Fruit fly (Drosophila melanogaster) whole organism, prepupa: ENCODE results near the gene RhoGAPp190.
A peak's percentile ranks its signal among the peaks of the same experiment; 100 is the strongest.

ENCODE experiments used
- Blimp-1 ChIP-seq: fragments of 200-800 bp; sonication (Bioruptor generic); optimal IDR thresholded peaks from 3 replicates; lab custom pipeline; 2017; ENCODE audit warnings: missing biosample characterization, missing genetic modification characterization, mild to moderate bottlenecking, moderate library complexity, missing genetic modification reagents
- CG11294 ChIP-seq: fragments of 200-800 bp; sonication (Bioruptor generic); IDR thresholded peaks from 2 replicates; pipeline ENCODE4 v1.3.6; 2022; ENCODE audit warnings: missing biosample characterization, missing genetic modification characterization
- CG15336 ChIP-seq: fragments of 200-800 bp; sonication (Bioruptor generic); IDR thresholded peaks from 2 replicates; pipeline ENCODE4 v1.3.6; 2022; ENCODE audit warnings: missing biosample characterization, missing genetic modification characterization
- CG1621 ChIP-seq: fragments of 200-800 bp; sonication (Bioruptor generic); optimal IDR thresholded peaks from 3 replicates; lab custom pipeline; 2018; ENCODE audit warnings: missing biosample characterization, mild to moderate bottlenecking, missing genetic modification characterization
- CG16779 ChIP-seq: fragments of 200-800 bp; sonication (Bioruptor generic); optimal IDR thresholded peaks from 3 replicates; lab custom pipeline; 2017; ENCODE audit warnings: missing biosample characterization, mild to moderate bottlenecking, missing genetic modification characterization
- CG3032 ChIP-seq: fragments of 200-800 bp; optimal IDR thresholded peaks from 2 replicates; lab custom pipeline; 2019; ENCODE audit warnings: missing biosample characterization, mild to moderate bottlenecking, missing genetic modification characterization, moderate library complexity
- CG31627 ChIP-seq: fragments of 200-800 bp; sonication (Bioruptor generic); optimal IDR thresholded peaks from 3 replicates; lab custom pipeline; 2016; ENCODE audit warnings: missing biosample characterization, missing genetic modification characterization
- CG4318 ChIP-seq: fragments of 200-800 bp; sonication (Bioruptor generic); optimal IDR thresholded peaks from 3 replicates; lab custom pipeline; 2017; ENCODE audit warnings: missing biosample characterization, mild to moderate bottlenecking, missing genetic modification characterization
- CG6163 ChIP-seq: fragments of 200-800 bp; sonication (Bioruptor generic); IDR thresholded peaks from 3 replicates; pipeline ENCODE4 v1.3.6; 2022; ENCODE audit warnings: missing biosample characterization, missing genetic modification characterization
- CG6792 ChIP-seq: fragments of 200-800 bp; sonication (Bioruptor generic); optimal IDR thresholded peaks from 3 replicates; lab custom pipeline; 2016; ENCODE audit warnings: missing biosample characterization, missing genetic modification characterization
- CG6808 ChIP-seq: fragments of 200-800 bp; sonication (Bioruptor generic); optimal IDR thresholded peaks from 3 replicates; lab custom pipeline; 2017; ENCODE audit warnings: missing biosample characterization, missing genetic modification characterization, mild to moderate bottlenecking, moderate library complexity, missing genetic modification reagents
- CG6854 ChIP-seq: fragments of 200-800 bp; sonication (Bioruptor generic); optimal IDR thresholded peaks from 2 replicates; lab custom pipeline; 2017; ENCODE audit warnings: missing biosample characterization, mild to moderate bottlenecking, missing genetic modification characterization
- CG8119 ChIP-seq: fragments of 200-800 bp; sonication (Bioruptor generic); IDR thresholded peaks from 3 replicates; pipeline ENCODE4 v1.3.6; 2022; ENCODE audit warnings: missing biosample characterization, missing genetic modification characterization
- CG8632 ChIP-seq: fragments of 200-800 bp; sonication (Bioruptor generic); optimal IDR thresholded peaks from 3 replicates; lab custom pipeline; 2016; ENCODE audit warnings: missing biosample characterization, missing genetic modification characterization
- CG9139 ChIP-seq: fragments of 200-800 bp; sonication (Bioruptor generic); optimal IDR thresholded peaks from 3 replicates; lab custom pipeline; 2017; ENCODE audit warnings: missing biosample characterization, mild to moderate bottlenecking, missing genetic modification characterization
- Eip75B ChIP-seq: fragments of 200-800 bp; sonication (Bioruptor generic); optimal IDR thresholded peaks from 3 replicates; lab custom pipeline; 2016; ENCODE audit warnings: missing biosample characterization, missing genetic modification characterization
- Eip78C ChIP-seq: fragments of 200-800 bp; sonication (Bioruptor generic); peaks from one replicate; lab custom pipeline; 2016; ENCODE audit warnings: missing biosample characterization, missing genetic modification characterization
- Ets21C ChIP-seq: fragments of 200-800 bp; sonication (Bioruptor generic); optimal IDR thresholded peaks from 3 replicates; lab custom pipeline; 2016; ENCODE audit warnings: missing biosample characterization, missing genetic modification characterization
- Gug ChIP-seq: fragments of 200-800 bp; sonication (Bioruptor generic); IDR thresholded peaks from 2 replicates; pipeline ENCODE4 v1.3.6; 2022; ENCODE audit warnings: missing biosample characterization, missing genetic modification characterization
- Hr38 ChIP-seq: sonication (Bioruptor generic); optimal IDR thresholded peaks from 2 replicates; lab custom pipeline; 2016; ENCODE audit warnings: missing biosample characterization, missing genetic modification characterization
- Hr39 ChIP-seq: fragments of 200-800 bp; sonication (Bioruptor generic); optimal IDR thresholded peaks from 2 replicates; lab custom pipeline; 2016; ENCODE audit warnings: missing biosample characterization, missing genetic modification characterization
- Hr4 ChIP-seq: fragments of 200-800 bp; sonication (Bioruptor generic); optimal IDR thresholded peaks from 3 replicates; lab custom pipeline; 2016; ENCODE audit warnings: missing biosample characterization, missing genetic modification characterization
- Lpt ChIP-seq: fragments of 200-800 bp; sonication (Bioruptor generic); optimal IDR thresholded peaks from 3 replicates; lab custom pipeline; 2016; ENCODE audit warnings: missing biosample characterization, missing genetic modification characterization
- Met ChIP-seq: fragments of 200-800 bp; sonication (Bioruptor generic); optimal IDR thresholded peaks from 3 replicates; lab custom pipeline; 2016; ENCODE audit warnings: missing biosample characterization, missing genetic modification characterization
- OdsH ChIP-seq: fragments of 200-800 bp; sonication (Bioruptor generic); optimal IDR thresholded peaks from 3 replicates; lab custom pipeline; 2016; ENCODE audit warnings: missing biosample characterization, missing genetic modification characterization
- Smox ChIP-seq: fragments of 200-800 bp; sonication (Bioruptor generic); optimal IDR thresholded peaks from 3 replicates; lab custom pipeline; 2016; ENCODE audit warnings: missing biosample characterization, missing genetic modification characterization
- Sox102F ChIP-seq: fragments of 200-800 bp; sonication (Bioruptor generic); optimal IDR thresholded peaks from 2 replicates; lab custom pipeline; 2016; ENCODE audit warnings: missing biosample characterization, mild to moderate bottlenecking, missing genetic modification characterization
- Sox14 ChIP-seq: fragments of 200-800 bp; sonication (Bioruptor generic); optimal IDR thresholded peaks from 3 replicates; lab custom pipeline; 2016; ENCODE audit warnings: missing biosample characterization, missing genetic modification characterization
- Sox15 ChIP-seq: fragments of 200-800 bp; sonication (Bioruptor generic); optimal IDR thresholded peaks from 3 replicates; lab custom pipeline; 2016; ENCODE audit warnings: missing biosample characterization, missing genetic modification characterization
- acj6 ChIP-seq: fragments of 200-800 bp; sonication (Bioruptor generic); optimal IDR thresholded peaks from 3 replicates; lab custom pipeline; 2016; ENCODE audit warnings: missing biosample characterization, missing genetic modification characterization
- cyc ChIP-seq: fragments of 200-800 bp; sonication (Bioruptor generic); optimal IDR thresholded peaks from 3 replicates; lab custom pipeline; 2016; ENCODE audit warnings: missing biosample characterization, missing genetic modification characterization
- dac ChIP-seq: fragments of 200-800 bp; sonication (Bioruptor generic); optimal IDR thresholded peaks from 2 replicates; lab custom pipeline; 2017; ENCODE audit warnings: missing biosample characterization, mild to moderate bottlenecking, missing genetic modification characterization
- dsx ChIP-seq: fragments of 200-800 bp; optimal IDR thresholded peaks from 3 replicates; lab custom pipeline; 2019; ENCODE audit warnings: missing biosample characterization, mild to moderate bottlenecking, missing genetic modification characterization, moderate library complexity; ENCODE audit not compliant: poor library complexity, severe bottlenecking
- eg ChIP-seq: fragments of 200-800 bp; sonication (Bioruptor generic); IDR thresholded peaks from 3 replicates; pipeline ENCODE4 v1.3.6; 2022; ENCODE audit warnings: missing biosample characterization, missing genetic modification characterization
- esn ChIP-seq: fragments of 200-800 bp; sonication (Bioruptor generic); optimal IDR thresholded peaks from 2 replicates; lab custom pipeline; 2016; ENCODE audit warnings: missing biosample characterization, mild to moderate bottlenecking, missing genetic modification characterization, moderate library complexity
- fd59A ChIP-seq: fragments of 200-800 bp; sonication (Bioruptor generic); optimal IDR thresholded peaks from 2 replicates; lab custom pipeline; 2017; ENCODE audit warnings: missing biosample characterization, mild to moderate bottlenecking, missing genetic modification characterization, missing genetic modification reagents
- fd85E ChIP-seq: fragments of 200-800 bp; sonication (Bioruptor generic); optimal IDR thresholded peaks from 3 replicates; lab custom pipeline; 2016; ENCODE audit warnings: missing biosample characterization, missing genetic modification characterization
- fkh ChIP-seq: fragments of 200-800 bp; sonication (Bioruptor generic); optimal IDR thresholded peaks from 3 replicates; lab custom pipeline; 2017; ENCODE audit warnings: missing biosample characterization, mild to moderate bottlenecking, missing genetic modification characterization, moderate library complexity
- lz ChIP-seq: fragments of 200-800 bp; sonication (Bioruptor generic); optimal IDR thresholded peaks from 3 replicates; lab custom pipeline; 2016; ENCODE audit warnings: missing biosample characterization, missing genetic modification characterization
- net ChIP-seq: fragments of 200-800 bp; sonication (Bioruptor generic); optimal IDR thresholded peaks from 3 replicates; lab custom pipeline; 2016; ENCODE audit warnings: missing biosample characterization, missing genetic modification characterization
- pdm3 ChIP-seq: fragments of 200-800 bp; sonication (Bioruptor generic); optimal IDR thresholded peaks from 3 replicates; lab custom pipeline; 2016; ENCODE audit warnings: missing biosample characterization, missing genetic modification characterization
- salr ChIP-seq, 2 experiments: fragments of 200-800 bp; sonication (Bioruptor generic); optimal IDR thresholded peaks; 3 replicates each; lab custom pipeline; 2016 to 2018; ENCODE audit warnings: missing biosample characterization in 2 of 2, missing genetic modification characterization in 2 of 2, mild to moderate bottlenecking in 1 of 2
- spab ChIP-seq: fragments of 200-800 bp; sonication (Bioruptor generic); optimal IDR thresholded peaks from 2 replicates; lab custom pipeline; 2017; ENCODE audit warnings: missing biosample characterization, mild to moderate bottlenecking, missing genetic modification characterization, missing genetic modification reagents
- ss ChIP-seq, 2 experiments: fragments of 200-800 bp; sonication (Bioruptor generic); optimal IDR thresholded peaks; 2 replicates in 1 of 2; 3 replicates in 1 of 2; lab custom pipeline; 2017 to 2018; ENCODE audit warnings: mild to moderate bottlenecking in 2 of 2, missing biosample characterization in 2 of 2, missing genetic modification characterization in 2 of 2, moderate library complexity in 1 of 2
- svp ChIP-seq: fragments of 200-800 bp; sonication (Bioruptor generic); peaks from one replicate; lab custom pipeline; 2016; ENCODE audit warnings: missing biosample characterization, missing genetic modification characterization
- vri ChIP-seq: fragments of 200-800 bp; sonication (Bioruptor generic); optimal IDR thresholded peaks from 3 replicates; lab custom pipeline; 2016; ENCODE audit warnings: missing biosample characterization, mild to moderate bottlenecking, missing genetic modification characterization

The RhoGAPp190 gene

dm6 chrX:17599330-17599729 is 53.0 kb downstream of the RhoGAPp190 start, which contains the start of gene X11L (continued):
- TF ChIP-seq CG6163 (GFP tag; lab: Robert Waterston, UW) (peak; percentile 76), CG15336 (GFP tag; lab: Robert Waterston, UW) (0 out of 2 replicates have a peak, but pooled peaks have one; percentile 25), CG8632 (GFP tag; lab: Kevin White, UChicago) (no peak), svp (GFP tag; lab: Kevin White, UChicago) (peak; percentile 73), CG31627 (peak; percentile 81), Sox102F (GFP tag; lab: Kevin White, UChicago) (peak; percentile 73), salr (GFP tag; optimal IDR thresholded peaks at IDR 0.05; lab: Kevin White, UChicago) (peak in 1 of 2 experiments; percentile 38), CG16779 (tag; lab: Kevin White, UChicago) (no peak), Eip75B (peak; percentile 60), Lpt (no peak), Ets21C (GFP tag; lab: Kevin White, UChicago) (peak; percentile 73), fd85E (GFP tag; lab: Kevin White, UChicago) (no peak), dac (peak; percentile 21), Blimp-1 (GFP tag; lab: Kevin White, UChicago) (peak; percentile 7), esn (peak; percentile 82), cyc (GFP tag; lab: Kevin White, UChicago) (peak; percentile 81), acj6 (GFP tag; lab: Kevin White, UChicago) (peak; percentile 64), CG3032 (tag; lab: Kevin White, UChicago) (peak; percentile 40), CG4318 (GFP tag; lab: Kevin White, UChicago) (no peak), Hr4 (GFP tag; lab: Kevin White, UChicago) (peak; percentile 66), Gug (GFP tag; lab: Robert Waterston, UW) (peak; percentile 44)

- TF ChIP-seq acj6 (GFP tag; lab: Kevin White, UChicago), result no peak
- no peak for TF ChIP-seq net (GFP tag; lab: Kevin White, UChicago)
- no peak for TF ChIP-seq Sox102F (GFP tag; lab: Kevin White, UChicago)
- no peak for TF ChIP-seq lz (GFP tag; lab: Kevin White, UChicago)
- no peak for TF ChIP-seq CG1621 (tag; lab: Kevin White, UChicago)
Observed at dm6 chrX:17597622-17598021, 54.7 kb downstream of the RhoGAPp190 start.

- TF ChIP-seq fd59A (GFP tag; lab: Kevin White, UChicago) (peak; percentile 23), vri (peak; percentile 75), dsx (GFP tag; lab: Kevin White, UChicago) (peak; percentile 67), CG8119 (GFP tag; lab: Robert Waterston, UW) (peak; percentile 72; the same call in 2 of the 3 replicates), CG31627 (peak; percentile 73), CG6792 (GFP tag; lab: Kevin White, UChicago) (peak; percentile 80), Ets21C (GFP tag; lab: Kevin White, UChicago) (peak; percentile 53), CG9139 (peak; percentile 55), Sox14 (GFP tag; lab: Kevin White, UChicago) (peak; percentile 82), Smox (GFP tag; lab: Kevin White, UChicago) (peak; percentile 81), Sox102F (GFP tag; lab: Kevin White, UChicago) (peak; percentile 80), svp (GFP tag; lab: Kevin White, UChicago) (peak; percentile 91), CG6808 (peak; percentile 59), CG1621 (tag; lab: Kevin White, UChicago) (peak; percentile 23), Sox15 (GFP tag; lab: Kevin White, UChicago) (peak; percentile 68), Eip78C (GFP tag; lab: Kevin White, UChicago) (peak; percentile 95), eg (GFP tag; lab: Robert Waterston, UW) (peak; percentile 80), Hr38 (GFP tag; lab: Kevin White, UChicago) (no peak), CG16779 (tag; lab: Kevin White, UChicago) (no peak), Hr39 (peak; percentile 69), CG6163 (GFP tag; lab: Robert Waterston, UW) (peak; percentile 82), CG11294 (GFP tag; lab: Robert Waterston, UW) (peak; percentile 39; the same call in 1 of the 2 replicates), spab (peak; percentile 21), CG3032 (tag; lab: Kevin White, UChicago) (peak; percentile 69), OdsH (GFP tag; lab: Kevin White, UChicago) (peak; percentile 85), cyc (GFP tag; lab: Kevin White, UChicago) (peak; percentile 80), CG6854 (GFP tag; lab: Kevin White, UChicago) (peak; percentile 59), fd85E (GFP tag; lab: Kevin White, UChicago) (no peak), Blimp-1 (GFP tag; lab: Kevin White, UChicago) (peak; percentile 42), pdm3 (peak; percentile 82), Met (GFP tag; lab: Kevin White, UChicago) (peak; percentile 88), ss (GFP tag; optimal IDR thresholded peaks at IDR 0.05; lab: Kevin White, UChicago) (peak; percentile 29 to 73), fkh (GFP tag; lab: Kevin White, UChicago) (no peak)
Observed at dm6 chrX:17595822-17596221, 56.5 kb downstream of the RhoGAPp190 start.
